Worm (Caenorhabditis elegans): ENCODE results near the gene rund-1.

ce11 chrX:636893-637292 is 24.7 kb downstream of the rund-1 start, which contains the start of gene pha-2:
- TF ChIP-seq hlh-17 (GFP tag; optimal IDR thresholded peaks at IDR 0.05; ENCODE audit: borderline replicate concordance), result no peak
- TF ChIP-seq nhr-47 (tag; optimal IDR thresholded peaks at IDR 0.05), result no peak
- no peak for TF ChIP-seq nhr-19 (GFP tag; conservative IDR thresholded peaks at IDR 0.05)
- TF ChIP-seq zip-4 (GFP tag; optimal IDR thresholded peaks at IDR 0.05), result no peak
- TF ChIP-seq lin-39 (tag; optimal IDR thresholded peaks at IDR 0.05), result no peak
- no peak for TF ChIP-seq unc-62 (GFP tag; optimal IDR thresholded peaks at IDR 0.05)
- no peak for TF ChIP-seq fos-1 (tag; optimal IDR thresholded peaks at IDR 0.05)
- no peak for TF ChIP-seq irx-1 (tag; optimal IDR thresholded peaks at IDR 0.05)
- no peak for TF ChIP-seq nhr-76 (tag; optimal IDR thresholded peaks at IDR 0.05)

Measured in whole organism, L1 larva.